Fruit fly (Drosophila melanogaster) whole organism, embryonic: Measurements from ENCODE around the gene CG32248.

Source experiments
- Abd-B ChIP-seq: fragments of 200-800 bp; sonication (Bioruptor generic); optimal IDR thresholded peaks from 2 replicates; lab custom pipeline; 2018; ENCODE audit warnings: missing biosample characterization, mild to moderate bottlenecking, missing genetic modification characterization, moderate library complexity
- Adf1 ChIP-seq: fragments of 200-800 bp; sonication (Bioruptor generic); IDR thresholded peaks from 2 replicates; pipeline ENCODE4 v1.3.6; 2022; ENCODE audit warnings: missing biosample characterization, missing genetic modification characterization
- B-H1 ChIP-seq: fragments of 200-800 bp; sonication (Bioruptor generic); IDR thresholded peaks from 3 replicates; pipeline ENCODE4 v1.3.6; 2022; ENCODE audit warnings: missing biosample characterization, missing genetic modification characterization
- Bdp1 ChIP-seq: fragments of 200-800 bp; sonication (Bioruptor generic); optimal IDR thresholded peaks from 3 replicates; lab custom pipeline; 2016; ENCODE audit warnings: missing biosample characterization, missing genetic modification characterization
- CG10543 ChIP-seq: fragments of 200-800 bp; sonication (Bioruptor generic); optimal IDR thresholded peaks from 3 replicates; lab custom pipeline; 2017; ENCODE audit warnings: missing biosample characterization, mild to moderate bottlenecking, missing genetic modification characterization, moderate library complexity
- CG12769 ChIP-seq: fragments of 200-800 bp; sonication (Bioruptor generic); optimal IDR thresholded peaks from 2 replicates; lab custom pipeline; 2019; ENCODE audit warnings: missing biosample characterization, mild to moderate bottlenecking, missing genetic modification characterization, moderate library complexity
- CG12942 ChIP-seq: fragments of 200-800 bp; sonication (Bioruptor generic); optimal IDR thresholded peaks from 3 replicates; lab custom pipeline; 2016; ENCODE audit warnings: missing biosample characterization, missing genetic modification characterization
- CG13624 ChIP-seq: fragments of 200-800 bp; sonication (Bioruptor generic); optimal IDR thresholded peaks from 2 replicates; lab custom pipeline; 2016; ENCODE audit warnings: missing biosample characterization, missing genetic modification characterization
- CG13775 ChIP-seq: fragments of 200-800 bp; sonication (Bioruptor generic); optimal IDR thresholded peaks from 3 replicates; lab custom pipeline; 2017; ENCODE audit warnings: missing biosample characterization, mild to moderate bottlenecking, missing genetic modification characterization
- CG13894 ChIP-seq: fragments of 200-800 bp; sonication (Bioruptor generic); optimal IDR thresholded peaks from 3 replicates; lab custom pipeline; 2018; ENCODE audit warnings: missing biosample characterization, mild to moderate bottlenecking, missing genetic modification characterization, moderate library complexity
- CG15479 ChIP-seq: fragments of 200-800 bp; sonication (Bioruptor generic); optimal IDR thresholded peaks from 3 replicates; lab custom pipeline; 2019; ENCODE audit warnings: missing biosample characterization, mild to moderate bottlenecking, missing genetic modification characterization, moderate library complexity
- CG16779 ChIP-seq: fragments of 200-800 bp; sonication (Bioruptor generic); IDR thresholded peaks from 2 replicates; pipeline ENCODE4 v1.3.6; 2022; ENCODE audit warnings: missing biosample characterization, missing genetic modification characterization
- CG17361 ChIP-seq: fragments of 200-800 bp; sonication (Bioruptor generic); IDR thresholded peaks from 3 replicates; pipeline ENCODE4 v1.3.6; 2022; ENCODE audit warnings: missing biosample characterization, missing genetic modification characterization
- CG32532 ChIP-seq: fragments of 200-800 bp; sonication (Bioruptor generic); IDR thresholded peaks from 2 replicates; pipeline ENCODE4 v1.3.6; 2022; ENCODE audit warnings: missing biosample characterization, missing genetic modification characterization
- CG3847 ChIP-seq: fragments of 200-800 bp; sonication (Bioruptor generic); IDR thresholded peaks from 2 replicates; pipeline ENCODE4 v1.3.6; 2022; ENCODE audit warnings: missing biosample characterization, missing genetic modification characterization
- CG4328 ChIP-seq: fragments of 200-800 bp; sonication (Bioruptor generic); optimal IDR thresholded peaks from 3 replicates; lab custom pipeline; 2017; ENCODE audit warnings: missing biosample characterization, missing genetic modification reagents, missing genetic modification characterization
- CG4617 ChIP-seq: fragments of 200-800 bp; sonication (Bioruptor generic); optimal IDR thresholded peaks from 3 replicates; lab custom pipeline; 2016; ENCODE audit warnings: missing biosample characterization, missing genetic modification characterization, borderline replicate concordance
- CG6854 ChIP-seq: fragments of 200-800 bp; sonication (Bioruptor generic); optimal IDR thresholded peaks from 3 replicates; lab custom pipeline; 2017; ENCODE audit warnings: missing biosample characterization, mild to moderate bottlenecking, missing genetic modification characterization
- CG7987 ChIP-seq: fragments of 200-800 bp; sonication (Bioruptor generic); optimal IDR thresholded peaks from 2 replicates; lab custom pipeline; 2018; ENCODE audit warnings: missing biosample characterization, mild to moderate bottlenecking, missing genetic modification characterization, moderate library complexity
- CG9437 ChIP-seq: fragments of 200-800 bp; sonication (Bioruptor generic); optimal IDR thresholded peaks from 2 replicates; lab custom pipeline; 2018; ENCODE audit warnings: missing biosample characterization, mild to moderate bottlenecking, missing genetic modification characterization
- CrebB ChIP-seq: fragments of 200-800 bp; sonication (Bioruptor generic); optimal IDR thresholded peaks from 3 replicates; lab custom pipeline; 2018; ENCODE audit warnings: missing biosample characterization, mild to moderate bottlenecking, missing genetic modification characterization
- D19B ChIP-seq: fragments of 200-800 bp; sonication (Bioruptor generic); optimal IDR thresholded peaks from 2 replicates; lab custom pipeline; 2017; ENCODE audit warnings: missing biosample characterization, mild to moderate bottlenecking, missing genetic modification characterization
- Ets65A ChIP-seq: fragments of 200-800 bp; sonication (Bioruptor generic); peaks from one replicate; lab custom pipeline; 2016; ENCODE audit warnings: missing biosample characterization, missing genetic modification characterization
- Gug ChIP-seq: fragments of 200-800 bp; sonication (Bioruptor generic); IDR thresholded peaks from 4 replicates; pipeline ENCODE4 v1.3.6; 2022; ENCODE audit warnings: missing biosample characterization, missing genetic modification characterization
- Hsf ChIP-seq: fragments of 200-800 bp; sonication (Bioruptor generic); optimal IDR thresholded peaks from 3 replicates; lab custom pipeline; 2016; ENCODE audit warnings: missing biosample characterization, missing genetic modification characterization
- Lhr ChIP-seq: fragments of 200-800 bp; sonication (Bioruptor generic); optimal IDR thresholded peaks from 3 replicates; lab custom pipeline; 2017; ENCODE audit warnings: mild to moderate bottlenecking, missing biosample characterization, missing genetic modification reagents, missing genetic modification characterization
- NFAT ChIP-seq: fragments of 200-800 bp; sonication (Bioruptor generic); IDR thresholded peaks from 2 replicates; pipeline ENCODE4 v1.3.6; 2022; ENCODE audit warnings: missing biosample characterization, missing genetic modification characterization
- Taf1 ChIP-seq: fragments of 200-800 bp; sonication (Bioruptor generic); IDR thresholded peaks from 2 replicates; pipeline ENCODE4 v1.3.6; 2022; ENCODE audit warnings: missing biosample characterization, missing genetic modification characterization
- abd-A ChIP-seq: fragments of 200-800 bp; sonication (Bioruptor generic); optimal IDR thresholded peaks from 3 replicates; lab custom pipeline; 2019; ENCODE audit warnings: missing biosample characterization, mild to moderate bottlenecking, missing genetic modification characterization, moderate library complexity
- bsh ChIP-seq, 2 experiments: fragments of 200-800 bp; sonication (Bioruptor generic); optimal IDR thresholded peaks; 2 replicates each; lab custom pipeline; 2017 to 2018; ENCODE audit warnings: mild to moderate bottlenecking in 2 of 2, missing biosample characterization in 2 of 2, missing genetic modification characterization in 2 of 2, moderate library complexity in 1 of 2
- caup ChIP-seq: fragments of 200-800 bp; sonication (Bioruptor generic); optimal IDR thresholded peaks from 3 replicates; lab custom pipeline; 2017; ENCODE audit warnings: missing biosample characterization, mild to moderate bottlenecking, missing genetic modification characterization, moderate library complexity; ENCODE audit not compliant: severe bottlenecking
- chinmo ChIP-seq: fragments of 200-800 bp; sonication (Bioruptor generic); IDR thresholded peaks from 4 replicates; pipeline ENCODE4 v1.3.6; 2022; ENCODE audit warnings: missing biosample characterization, missing genetic modification characterization; ENCODE audit not compliant: partially characterized antibody
- chm ChIP-seq: fragments of 200-800 bp; sonication (Bioruptor generic); IDR thresholded peaks from 2 replicates; pipeline ENCODE4 v1.3.6; 2022; ENCODE audit warnings: missing biosample characterization, missing genetic modification characterization
- ems ChIP-seq: fragments of 200-800 bp; sonication (Bioruptor generic); optimal IDR thresholded peaks from 3 replicates; lab custom pipeline; 2016; ENCODE audit warnings: missing biosample characterization, missing genetic modification characterization
- eve ChIP-seq, 2 experiments: fragments of >200 bp; optimal IDR thresholded peaks; 2 replicates each; lab custom pipeline; 2017; ENCODE audit warnings: missing biosample characterization in 2 of 2, missing genetic modification characterization in 2 of 2
- gsb ChIP-seq: fragments of 200-800 bp; sonication (Bioruptor generic); IDR thresholded peaks from 2 replicates; pipeline ENCODE4 v1.3.6; 2022; ENCODE audit warnings: missing biosample characterization, missing genetic modification characterization
- gsb-n ChIP-seq: fragments of 200-800 bp; sonication (Bioruptor generic); optimal IDR thresholded peaks from 3 replicates; lab custom pipeline; 2018; ENCODE audit warnings: missing biosample characterization, mild to moderate bottlenecking, missing genetic modification characterization
- lbe ChIP-seq: fragments of 200-800 bp; sonication (Bioruptor generic); optimal IDR thresholded peaks from 2 replicates; lab custom pipeline; 2016; ENCODE audit warnings: missing biosample characterization, mild to moderate bottlenecking, missing genetic modification characterization
- mld ChIP-seq: fragments of 200-800 bp; sonication (Bioruptor generic); IDR thresholded peaks from 3 replicates; pipeline ENCODE4 v1.3.6; 2022; ENCODE audit warnings: missing biosample characterization, missing genetic modification characterization; ENCODE audit not compliant: partially characterized antibody
- onecut ChIP-seq: fragments of 200-800 bp; sonication (Bioruptor generic); IDR thresholded peaks from 2 replicates; pipeline ENCODE4 v1.3.6; 2022; ENCODE audit warnings: missing biosample characterization, missing genetic modification characterization
- pb ChIP-seq: fragments of 200-800 bp; sonication (Bioruptor generic); optimal IDR thresholded peaks from 3 replicates; lab custom pipeline; 2016; ENCODE audit warnings: missing biosample characterization, missing genetic modification characterization
- pita ChIP-seq: fragments of 200-800 bp; sonication (Bioruptor generic); optimal IDR thresholded peaks from 2 replicates; lab custom pipeline; 2017; ENCODE audit warnings: missing biosample characterization, mild to moderate bottlenecking, missing genetic modification characterization
- sima ChIP-seq: fragments of 200-800 bp; sonication (Bioruptor generic); optimal IDR thresholded peaks from 2 replicates; lab custom pipeline; 2016; ENCODE audit warnings: missing biosample characterization, missing genetic modification characterization
- sr ChIP-seq: fragments of 200-800 bp; sonication (Bioruptor generic); IDR thresholded peaks from 3 replicates; pipeline ENCODE4 v1.3.6; 2022; ENCODE audit warnings: missing biosample characterization, missing genetic modification characterization
- tx ChIP-seq: fragments of 200-800 bp; sonication (Bioruptor generic); optimal IDR thresholded peaks from 2 replicates; lab custom pipeline; 2016; ENCODE audit warnings: missing biosample characterization, missing genetic modification characterization
- zen ChIP-seq: fragments of 200-800 bp; sonication (Bioruptor generic); optimal IDR thresholded peaks from 3 replicates; lab custom pipeline; 2018; ENCODE audit warnings: missing biosample characterization, mild to moderate bottlenecking, missing genetic modification characterization, moderate library complexity

The CG32248 gene

DNA sequence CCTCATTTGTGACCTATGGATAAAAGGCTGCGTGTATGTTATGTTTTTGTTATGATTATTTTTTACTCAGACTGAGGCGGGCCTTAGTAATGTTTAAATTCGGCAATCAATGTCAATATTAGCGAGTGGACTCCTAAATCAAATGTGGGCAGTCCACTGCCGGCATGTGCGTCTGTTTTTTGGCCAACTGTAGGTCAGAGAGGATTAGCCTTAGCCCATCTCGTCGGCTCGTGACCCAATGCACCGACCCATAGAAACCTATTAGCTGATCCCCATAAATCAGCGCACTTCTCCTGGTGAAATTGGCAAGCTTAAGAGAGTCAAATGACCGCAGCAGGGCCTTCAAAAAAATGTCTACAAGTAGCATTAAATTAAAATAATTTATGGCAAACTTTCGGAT is 4.2 kb downstream of the CG32248 start (continued):
- TF ChIP-seq chinmo (0 out of 4 replicates have a peak, but pooled peaks have one; percentile 0), bsh (GFP tag; optimal IDR thresholded peaks at IDR 0.05; lab: Kevin White, UChicago) (no peak), B-H1 (GFP tag; lab: Robert Waterston, UW) (no peak), Ets65A (GFP tag; lab: Kevin White, UChicago) (peak; percentile 90), NFAT (GFP tag; lab: Robert Waterston, UW) (no peak)

DNA sequence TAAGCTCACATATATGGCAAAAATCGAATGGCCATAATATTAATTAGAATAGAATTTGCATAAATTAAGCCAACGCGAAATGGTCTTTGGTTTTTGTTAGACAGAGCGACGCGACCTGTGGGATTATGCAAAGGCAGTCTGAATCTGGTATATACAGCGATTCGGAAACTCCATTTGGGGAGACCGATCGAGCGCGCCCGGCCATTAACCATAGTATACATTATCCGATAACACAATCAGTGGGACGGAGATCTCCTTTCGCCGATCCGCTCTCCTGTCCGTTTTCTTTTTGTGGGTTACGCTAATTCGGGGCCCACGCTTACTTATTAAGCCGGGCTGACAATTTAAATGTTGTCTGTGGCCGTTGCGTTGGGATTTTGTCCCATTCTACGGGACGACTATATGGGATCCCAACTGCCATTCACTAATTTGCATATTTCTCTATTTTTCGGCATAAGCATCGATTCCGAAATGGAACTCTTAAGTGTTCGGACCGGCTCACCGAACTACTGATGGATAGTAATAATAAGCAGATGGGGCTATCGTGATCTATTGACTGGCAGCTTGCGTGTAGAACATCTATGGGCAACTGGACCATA is 6.2 kb downstream of the CG32248 start:
- TF ChIP-seq CG10543 (GFP tag; lab: Kevin White, UChicago) (peak; percentile 4), CG12769 (tag; lab: Kevin White, UChicago) (peak; percentile 23), caup (GFP tag; lab: Kevin White, UChicago) (no peak), CrebB (tag; lab: Kevin White, UChicago) (no peak), Ets65A (GFP tag; lab: Kevin White, UChicago) (peak; percentile 29), CG15479 (GFP tag; lab: Kevin White, UChicago) (no peak), CG17361 (no peak), Gug (GFP tag; lab: Robert Waterston, UW) (no peak), CG3847 (0 out of 2 replicates have a peak, but pooled peaks have one; percentile 14), CG13894 (peak; percentile 98)
- TF ChIP-seq, all 482 proteins: peak for 5

DNA sequence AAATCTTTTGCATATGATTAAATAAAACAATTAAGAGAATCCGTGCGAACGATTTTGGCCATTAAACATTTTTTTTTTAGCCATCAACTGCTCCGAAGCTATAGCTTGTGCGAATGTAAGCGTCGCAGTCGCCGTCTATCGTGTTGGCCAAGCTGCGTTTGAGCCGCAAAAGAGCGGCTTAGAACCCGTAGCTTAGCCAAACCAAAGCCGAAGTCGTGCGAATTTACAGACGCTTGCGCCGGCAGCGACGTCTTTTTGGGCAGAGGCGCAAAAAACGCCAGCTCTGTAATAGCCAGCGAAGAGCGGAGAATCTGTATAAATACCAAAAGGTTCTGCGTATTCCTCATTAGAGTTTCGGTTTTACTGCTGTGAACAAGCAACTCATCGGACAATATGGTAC is 8.4 kb downstream of the CG32248 start, which contains the start of gene CG7465:
TSS of gene CG7465 (plus strand) at position 346 of the 400 bp plus-strand sequence.
- TF ChIP-seq chm (no peak), abd-A (tag; lab: Kevin White, UChicago) (peak; percentile 68), CG9437 (no peak), sr (GFP tag; lab: Robert Waterston, UW) (no peak), Taf1 (GFP tag; lab: Robert Waterston, UW) (no peak), CG4617 (GFP tag; lab: Kevin White, UChicago) (no peak), sima (GFP tag; lab: Kevin White, UChicago) (no peak), chinmo (peak; percentile 64; the same call in 1 of the 4 replicates), Adf1 (GFP tag; lab: Robert Waterston, UW) (peak; percentile 54; the same call in 1 of the 2 replicates), ems (GFP tag; lab: Kevin White, UChicago) (no peak), CG13624 (GFP tag; lab: Kevin White, UChicago) (no peak), mld (GFP tag; lab: Robert Waterston, UW) (no peak), CG10543 (GFP tag; lab: Kevin White, UChicago) (no peak), CG13894 (peak; percentile 27), Bdp1 (GFP tag; lab: Kevin White, UChicago) (no peak), gsb-n (no peak), Lhr (GFP tag; lab: Kevin White, UChicago) (no peak), D19B (no peak), CG7987 (GFP tag; lab: Kevin White, UChicago) (no peak)
- TF ChIP-seq, all 482 proteins: peak for 4

DNA sequence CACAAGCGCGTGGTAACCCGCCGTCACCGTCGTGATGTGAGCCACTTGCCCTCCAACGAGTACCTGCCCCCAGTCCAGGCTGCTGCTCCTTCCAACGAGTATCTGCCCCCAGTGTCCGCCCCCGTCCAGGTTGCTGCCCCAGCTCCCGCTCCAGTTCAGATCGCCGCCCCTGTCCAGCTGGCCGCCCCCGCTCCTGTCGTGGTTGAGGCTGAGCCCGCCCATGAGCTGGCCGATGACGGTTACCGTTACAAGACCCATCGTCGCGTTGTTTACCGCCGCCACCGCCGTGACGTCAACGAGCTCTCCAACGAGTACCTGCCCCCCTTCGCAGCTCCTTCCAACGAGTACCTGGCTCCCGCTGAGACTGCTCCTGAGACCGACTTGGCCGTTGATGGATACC is 9.2 kb downstream of the CG32248 start:
- TF ChIP-seq pita (GFP tag; lab: Kevin White, UChicago): no peak
- TF ChIP-seq CG12942: no peak
- no peak for TF ChIP-seq lbe (GFP tag; lab: Kevin White, UChicago)
- no peak for TF ChIP-seq zen (tag; lab: Kevin White, UChicago)
- no peak for TF ChIP-seq CG6854 (GFP tag; lab: Kevin White, UChicago)
- no peak for TF ChIP-seq CG13624 (GFP tag; lab: Kevin White, UChicago)
- TF ChIP-seq eve (GFP tag; optimal IDR thresholded peaks at IDR 0.05; lab: Kevin White, UChicago): no peak
- 0 out of 2 replicates have a peak, but pooled peaks have one; percentile 16 for TF ChIP-seq gsb (GFP tag; lab: Robert Waterston, UW)
- TF ChIP-seq tx (GFP tag; lab: Kevin White, UChicago): no peak
- TF ChIP-seq Hsf: no peak
- no peak for TF ChIP-seq CG13775 (GFP tag; lab: Kevin White, UChicago)
- no peak for TF ChIP-seq onecut (GFP tag; lab: Robert Waterston, UW)
- TF ChIP-seq CG32532 (GFP tag; lab: Robert Waterston, UW): no peak
- TF ChIP-seq Abd-B: no peak
- no peak for TF ChIP-seq pb (GFP tag; lab: Kevin White, UChicago)
- TF ChIP-seq CG4328 (GFP tag; lab: Kevin White, UChicago): no peak
- TF ChIP-seq CG16779 (GFP tag; lab: Robert Waterston, UW): no peak
